Worm (Caenorhabditis elegans) whole organism, L1 larva: Measurements from ENCODE around the gene lim-4.

Experiments used
- C16A3.4 ChIP-seq: fragments of 150-350 bp; optimal IDR thresholded peaks from 2 replicates; lab custom pipeline; 2014; ENCODE audit warnings: missing biosample characterization, missing genetic modification characterization
- F16B12.6 ChIP-seq: fragments of 150-350 bp; optimal IDR thresholded peaks from 2 replicates; lab custom pipeline; 2014; ENCODE audit warnings: missing biosample characterization, missing genetic modification characterization
- aha-1 ChIP-seq: fragments of 150-350 bp; optimal IDR thresholded peaks from 2 replicates; lab custom pipeline; 2014; ENCODE audit warnings: missing biosample characterization, missing genetic modification characterization
- alr-1 ChIP-seq: fragments of 200-800 bp; sonication (Bioruptor generic); optimal IDR thresholded peaks from 2 replicates; lab custom pipeline; 2018; ENCODE audit warnings: borderline replicate concordance, mild to moderate bottlenecking, missing genetic modification characterization, missing compliant biosample characterization
- ceh-63 ChIP-seq: fragments of 200-800 bp; sonication (Bioruptor generic); optimal IDR thresholded peaks from 2 replicates; lab custom pipeline; 2018; ENCODE audit warnings: mild to moderate bottlenecking, missing genetic modification characterization, missing compliant biosample characterization
- dsc-1 ChIP-seq: sonication (generic microtip); optimal IDR thresholded peaks from 2 replicates; lab custom pipeline; 2016; ENCODE audit warnings: mild to moderate bottlenecking, missing genetic modification characterization, missing compliant biosample characterization
- efl-1 ChIP-seq, 4 experiments: fragments of 150-350 bp; optimal IDR thresholded peaks in 3 of 4; peaks in 1 of 4; 1 replicate in 1 of 4; 2 replicates in 3 of 4; lab custom pipeline; 2014; ENCODE audit warnings: missing biosample characterization in 2 of 4, missing genetic modification characterization in 2 of 4, missing genetic modification reagents in 2 of 4
- fkh-10 ChIP-seq: sonication (generic microtip); optimal IDR thresholded peaks from 2 replicates; lab custom pipeline; 2017; ENCODE audit warnings: missing biosample characterization, missing genetic modification reagents, missing genetic modification characterization
- fkh-4 ChIP-seq: sonication (generic microtip); optimal IDR thresholded peaks from 2 replicates; lab custom pipeline; 2016; ENCODE audit warnings: missing compliant biosample characterization, missing genetic modification characterization, borderline replicate concordance
- fkh-8 ChIP-seq: sonication (generic microtip); optimal IDR thresholded peaks from 2 replicates; lab custom pipeline; 2016; ENCODE audit warnings: mild to moderate bottlenecking, missing genetic modification characterization, missing compliant biosample characterization
- fos-1 ChIP-seq: fragments of 150-350 bp; optimal IDR thresholded peaks from 2 replicates; lab custom pipeline; 2014; ENCODE audit warnings: missing biosample characterization, missing genetic modification characterization
- lin-13 ChIP-seq: fragments of 150-350 bp; optimal IDR thresholded peaks from 2 replicates; lab custom pipeline; 2014; ENCODE audit warnings: missing biosample characterization, missing genetic modification reagents, missing genetic modification characterization
- lin-14 ChIP-seq: fragments of 200-800 bp; sonication (Bioruptor generic); optimal IDR thresholded peaks from 2 replicates; lab custom pipeline; 2018; ENCODE audit warnings: mild to moderate bottlenecking, missing genetic modification characterization, moderate library complexity, missing compliant biosample characterization
- lsy-2 ChIP-seq, 2 experiments: fragments of 150-350 bp; optimal IDR thresholded peaks; 2 replicates each; lab custom pipeline; 2014; ENCODE audit warnings: missing biosample characterization in 2 of 2, missing genetic modification characterization in 2 of 2
- mab-9 ChIP-seq: fragments of 200-800 bp; sonication (Bioruptor generic); IDR thresholded peaks from 2 replicates; pipeline ENCODE4 v1.3.6; 2022; ENCODE audit warnings: missing genetic modification reagents, missing genetic modification characterization, missing compliant biosample characterization
- mef-2 ChIP-seq: fragments of 150-350 bp; optimal IDR thresholded peaks from 2 replicates; lab custom pipeline; 2014; ENCODE audit warnings: missing biosample characterization, missing genetic modification characterization
- nhr-11 ChIP-seq: fragments of 150-350 bp; optimal IDR thresholded peaks from 2 replicates; lab custom pipeline; 2014; ENCODE audit warnings: missing biosample characterization, missing genetic modification characterization
- nhr-19 ChIP-seq: fragments of 200-800 bp; sonication (Bioruptor generic); conservative IDR thresholded peaks from 2 replicates; pipeline ENCODE4 v1.3.6; 2022; ENCODE audit warnings: missing genetic modification characterization, missing compliant biosample characterization
- nhr-237 ChIP-seq: fragments of 150-350 bp; optimal IDR thresholded peaks from 2 replicates; lab custom pipeline; 2014; ENCODE audit warnings: missing biosample characterization, missing genetic modification characterization
- nhr-28 ChIP-seq: fragments of 150-350 bp; optimal IDR thresholded peaks from 2 replicates; lab custom pipeline; 2014; ENCODE audit warnings: missing biosample characterization, missing genetic modification characterization
- nhr-71 ChIP-seq: sonication (generic microtip); optimal IDR thresholded peaks from 2 replicates; lab custom pipeline; 2016; ENCODE audit warnings: mild to moderate bottlenecking, missing genetic modification characterization, moderate library complexity, missing compliant biosample characterization
- nhr-77 ChIP-seq: fragments of 150-350 bp; optimal IDR thresholded peaks from 2 replicates; lab custom pipeline; 2014; ENCODE audit warnings: missing biosample characterization, missing genetic modification characterization
- rnt-1 ChIP-seq: sonication (generic microtip); optimal IDR thresholded peaks from 2 replicates; lab custom pipeline; 2016; ENCODE audit warnings: mild to moderate bottlenecking, missing genetic modification characterization, moderate library complexity, missing compliant biosample characterization
- skn-1 ChIP-seq: fragments of 150-350 bp; optimal IDR thresholded peaks from 2 replicates; lab custom pipeline; 2014; ENCODE audit warnings: missing biosample characterization, missing genetic modification characterization
- snu-23 ChIP-seq: sonication (generic microtip); optimal IDR thresholded peaks from 2 replicates; lab custom pipeline; 2016; ENCODE audit warnings: missing genetic modification characterization, missing compliant biosample characterization
- sox-4 ChIP-seq: sonication (generic microtip); optimal IDR thresholded peaks from 2 replicates; lab custom pipeline; 2016; ENCODE audit warnings: missing genetic modification characterization, missing compliant biosample characterization
- swsn-7 ChIP-seq: sonication (generic microtip); optimal IDR thresholded peaks from 2 replicates; lab custom pipeline; 2016; ENCODE audit warnings: missing genetic modification characterization, missing compliant biosample characterization
- unc-130 ChIP-seq: fragments of 150-350 bp; optimal IDR thresholded peaks from 2 replicates; lab custom pipeline; 2017; ENCODE audit warnings: missing biosample characterization, missing genetic modification characterization, inconsistent platforms
- unc-30 ChIP-seq: sonication (generic microtip); optimal IDR thresholded peaks from 2 replicates; lab custom pipeline; 2017; ENCODE audit warnings: missing biosample characterization, missing genetic modification characterization
- unc-86 ChIP-seq: sonication (generic microtip); optimal IDR thresholded peaks from 2 replicates; lab custom pipeline; 2016; ENCODE audit warnings: missing genetic modification characterization, missing compliant biosample characterization
- zip-4 ChIP-seq: fragments of 200-800 bp; sonication (Bioruptor generic); optimal IDR thresholded peaks from 2 replicates; lab custom pipeline; 2018; ENCODE audit warnings: mild to moderate bottlenecking, missing genetic modification characterization, moderate library complexity, missing compliant biosample characterization
- ztf-11 ChIP-seq, 2 experiments: sonication (generic microtip); optimal IDR thresholded peaks; 2 replicates each; lab custom pipeline; 2016 to 2017; ENCODE audit warnings: missing genetic modification characterization in 2 of 2, missing biosample characterization in 1 of 2, missing compliant biosample characterization in 1 of 2
- ztf-4 ChIP-seq: fragments of 150-350 bp; optimal IDR thresholded peaks from 2 replicates; lab custom pipeline; 2014; ENCODE audit warnings: missing biosample characterization, missing genetic modification characterization

Gene lim-4

ce11 chrX:3914273-3914672 lies 40.9 kb upstream of the lim-4 start:
- TF ChIP-seq skn-1 (peak; percentile 23), nhr-77 (tag; lab: Kevin White, UChicago) (no peak), nhr-19 (GFP tag; lab: Robert Waterston, UW) (peak; percentile 30; the same call in 1 of the 2 replicates), fos-1 (tag; lab: Kevin White, UChicago) (no peak), snu-23 (peak; percentile 7), rnt-1 (peak; percentile 61), unc-130 (peak; percentile 14), C16A3.4 (tag; lab: Kevin White, UChicago) (peak; percentile 2)

ce11 chrX:3911280-3911679 lies 37.9 kb upstream of the lim-4 start, which contains the start of gene T22B2.5:
T22B2.5 (minus strand) TSS chrX:3911380.
- no peak for TF ChIP-seq alr-1 (tag; lab: Kevin White, UChicago)

DNA sequence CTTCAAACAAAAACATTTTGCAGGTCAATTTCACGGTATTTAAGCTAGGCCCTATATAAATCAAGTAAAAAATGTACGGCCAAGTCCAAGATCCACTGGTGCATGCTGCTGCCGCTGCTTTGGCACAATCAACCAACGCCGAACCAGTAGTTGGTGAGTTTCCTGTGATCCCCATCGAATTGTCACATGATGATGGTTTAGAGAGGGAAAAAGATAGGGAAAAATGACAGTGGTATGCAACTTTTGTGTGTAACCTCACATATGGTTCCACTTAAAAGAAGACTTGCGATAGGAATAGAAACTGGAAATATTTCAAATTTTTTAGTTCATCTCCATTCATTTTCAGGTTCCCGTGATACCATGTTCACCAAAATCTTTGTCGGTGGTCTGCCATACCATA lies 31.2 kb upstream of the lim-4 start, which contains the start of gene sup-12:
TSS of gene sup-12 (plus strand) at position 17 of the 400 bp plus-strand sequence.
- TF ChIP-seq mab-9, result no peak
- no peak for TF ChIP-seq nhr-237 (tag; lab: Kevin White, UChicago)
- peak; percentile 31 for TF ChIP-seq fkh-4
- no peak for TF ChIP-seq nhr-28 (tag; lab: Kevin White, UChicago)
- TF ChIP-seq mef-2 (tag; lab: Kevin White, UChicago), result no peak
- peak; percentile 85 for TF ChIP-seq dsc-1 (tag; lab: Kevin White, UChicago)

ce11 chrX:3901389-3901788 lies 28.0 kb upstream of the lim-4 start:
- no peak for TF ChIP-seq ztf-11 (tag; optimal IDR thresholded peaks at IDR 0.05; lab: Kevin White, UChicago)
- peak; percentile 96 for TF ChIP-seq fkh-10 (GFP tag; lab: Kevin White, UChicago)
- peak; percentile 35 for TF ChIP-seq lin-14 (GFP tag; lab: Kevin White, UChicago)
- no peak for TF ChIP-seq lin-13 (GFP tag; lab: Kevin White, UChicago)
- no peak for TF ChIP-seq ceh-63 (GFP tag; lab: Kevin White, UChicago)
- TF ChIP-seq zip-4 (GFP tag; lab: Kevin White, UChicago), result no peak

DNA sequence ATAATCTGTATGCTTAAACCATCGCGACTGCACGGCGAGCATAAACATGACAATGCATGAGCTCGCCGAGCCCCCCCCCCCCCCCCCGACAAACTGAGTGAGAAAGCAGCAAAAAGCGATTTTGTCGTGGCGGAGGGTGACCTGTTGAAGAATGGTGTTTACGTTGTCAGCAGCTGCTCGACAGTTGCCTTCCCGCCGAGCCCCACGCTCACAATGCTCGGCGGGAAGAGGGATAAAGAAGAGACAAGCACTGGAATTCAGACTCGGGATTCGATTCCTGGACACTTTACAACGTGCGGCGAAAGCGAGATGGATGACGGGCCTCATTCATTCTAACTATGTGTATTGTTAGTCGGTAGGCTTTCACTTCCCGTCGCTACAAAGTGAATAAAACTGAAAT lies 27.4 kb upstream of the lim-4 start:
- TF ChIP-seq nhr-11 (tag; lab: Kevin White, UChicago) (no peak), sox-4 (tag; lab: Kevin White, UChicago) (no peak), ztf-4 (tag; lab: Kevin White, UChicago) (no peak), nhr-19 (GFP tag; lab: Robert Waterston, UW) (peak; percentile 53), swsn-7 (tag; lab: Kevin White, UChicago) (peak; percentile 1), nhr-71 (tag; lab: Kevin White, UChicago) (peak; percentile 65), lin-14 (GFP tag; lab: Kevin White, UChicago) (peak; percentile 62), rnt-1 (peak; percentile 82), F16B12.6 (tag; lab: Kevin White, UChicago) (no peak), lsy-2 (tag; optimal IDR thresholded peaks at IDR 0.05; lab: Kevin White, UChicago) (peak in 1 of 2 experiments; percentile 26), aha-1 (no peak), nhr-28 (tag; lab: Kevin White, UChicago) (no peak), unc-86 (tag; lab: Kevin White, UChicago) (no peak), unc-130 (peak; percentile 13), snu-23 (peak; percentile 34)

DNA sequence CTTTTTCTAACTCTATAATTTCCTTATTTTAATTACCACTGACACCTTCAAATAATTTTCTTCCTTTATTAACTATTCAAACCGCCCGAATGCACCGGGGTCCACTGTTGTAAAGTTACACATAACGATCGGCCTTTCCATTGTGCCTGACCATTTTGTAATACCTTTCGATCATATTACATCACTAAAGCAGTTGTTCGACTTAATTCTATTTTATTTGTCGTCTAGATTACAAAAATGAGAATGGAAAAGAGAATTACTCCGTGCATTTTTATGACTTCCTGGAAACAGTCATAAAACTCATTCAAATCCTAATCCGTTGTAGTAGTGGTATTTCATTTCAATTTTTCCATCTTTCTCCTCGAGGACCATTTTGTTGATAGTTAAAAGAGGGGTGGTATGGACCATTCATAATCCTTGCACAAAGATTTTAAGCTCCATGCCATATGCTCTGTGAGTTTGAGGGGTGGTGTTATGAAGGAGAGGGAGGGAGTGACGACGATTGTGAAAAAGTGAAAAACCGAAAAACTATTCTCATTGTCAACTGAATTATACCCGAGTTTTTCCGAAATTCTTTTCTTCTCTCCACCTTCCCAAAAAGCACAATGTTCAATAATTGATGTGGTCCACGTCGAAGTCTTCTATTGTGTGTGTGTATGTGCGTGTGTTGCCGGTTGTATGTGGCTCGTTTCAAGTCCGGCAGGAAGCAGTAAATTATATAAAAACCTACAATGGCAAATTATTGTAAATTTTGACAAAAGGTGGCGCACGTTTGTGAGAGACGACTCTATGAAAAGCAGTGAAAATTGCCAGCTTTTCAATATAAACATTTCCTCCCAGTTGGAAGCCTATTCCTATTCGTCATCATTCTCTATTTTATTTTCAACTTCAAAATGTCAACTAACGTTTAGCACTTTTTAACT lies 25.2 kb upstream of the lim-4 start:
- peak; percentile 8 for TF ChIP-seq lin-14 (GFP tag; lab: Kevin White, UChicago)
- peak; percentile 23 for TF ChIP-seq fkh-8 (tag; lab: Kevin White, UChicago)
- TF ChIP-seq fkh-10 (GFP tag; lab: Kevin White, UChicago), result no peak
- peak; percentile 4 for TF ChIP-seq rnt-1
- TF ChIP-seq nhr-11 (tag; lab: Kevin White, UChicago), result no peak
- peak; percentile 63 for TF ChIP-seq unc-30 (tag; lab: Kevin White, UChicago)
- TF ChIP-seq efl-1 (optimal IDR thresholded peaks at IDR 0.05; lab: Kevin White, UChicago), result no peak
- TF ChIP-seq efl-1 (GFP tag; optimal IDR thresholded peaks at IDR 0.05 in 1 of 2; lab: Kevin White, UChicago), result peak in 1 of 2 experiments; percentile 77
